Worm (Caenorhabditis elegans): ENCODE data around the gene enu-3.5.

DNA sequence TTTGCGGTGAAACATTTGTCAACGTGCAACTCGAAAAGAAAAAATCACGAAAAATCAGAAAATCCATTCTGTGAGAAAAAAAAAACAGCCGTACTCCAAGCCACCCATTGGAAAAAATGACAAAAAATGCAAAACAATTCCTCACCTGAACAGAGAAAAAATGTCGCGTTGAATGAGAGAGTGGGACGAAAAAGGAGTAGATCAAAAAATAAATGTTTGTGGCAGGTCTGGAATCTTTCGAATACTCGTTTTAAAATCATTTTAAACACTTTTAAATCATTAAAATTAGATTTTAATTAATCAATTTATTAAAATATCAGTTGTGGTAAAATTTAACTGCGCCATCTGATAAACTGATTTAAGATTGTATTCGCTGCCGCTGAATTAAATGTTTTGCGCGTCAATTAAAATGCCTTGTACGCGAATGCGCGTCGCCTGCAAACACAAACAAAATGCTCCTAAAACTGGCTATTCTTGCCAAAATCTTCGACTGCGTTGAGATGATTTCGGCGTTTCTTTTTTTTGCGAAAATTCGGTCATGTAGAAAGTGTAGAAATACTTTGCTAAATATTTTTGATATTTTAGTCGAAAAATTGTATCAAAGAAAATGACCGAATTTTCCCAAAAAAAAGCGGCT, 7.8 kb upstream of the enu-3.5 start, which contains the start of gene Y37D8A.6:
- TF ChIP-seq ces-1 (GFP tag; optimal IDR thresholded peaks at IDR 0.05): no peak
- no peak for TF ChIP-seq lin-13 (GFP tag; optimal IDR thresholded peaks at IDR 0.05)
- TF ChIP-seq nhr-76 (tag; optimal IDR thresholded peaks at IDR 0.05): no peak
- TF ChIP-seq mab-9 (GFP tag; IDR thresholded peaks at IDR 0.05): no peak
- TF ChIP-seq nhr-77 (tag; optimal IDR thresholded peaks at IDR 0.05): no peak

All from whole organism, L1 larva.